Worm (Caenorhabditis elegans) whole organism, late embryonic: ENCODE results near the gene K11D12.14.

Source experiments
- C08G9.2 ChIP-seq: sonication (generic microtip); optimal IDR thresholded peaks from 2 replicates; lab custom pipeline; 2016; ENCODE audit warnings: mild to moderate bottlenecking, missing genetic modification characterization, moderate library complexity, missing compliant biosample characterization
- C38D4.7 ChIP-seq: fragments of 200-800 bp; sonication (Bioruptor generic); optimal IDR thresholded peaks from 2 replicates; lab custom pipeline; 2018; ENCODE audit warnings: mild to moderate bottlenecking, missing genetic modification characterization, moderate library complexity, missing compliant biosample characterization
- K02D7.2 ChIP-seq: sonication (generic microtip); optimal IDR thresholded peaks from 2 replicates; lab custom pipeline; 2017; ENCODE audit warnings: mild to moderate bottlenecking, missing genetic modification characterization, missing compliant biosample characterization
- T23F11.4 ChIP-seq: fragments of 200-800 bp; sonication (Bioruptor generic); optimal IDR thresholded peaks from 2 replicates; lab custom pipeline; 2018; ENCODE audit warnings: mild to moderate bottlenecking, missing genetic modification characterization, missing compliant biosample characterization
- Y22D7AL.16 ChIP-seq: sonication (generic microtip); optimal IDR thresholded peaks from 2 replicates; lab custom pipeline; 2016; ENCODE audit warnings: missing genetic modification characterization, missing compliant biosample characterization
- ahr-1 ChIP-seq: sonication (generic microtip); optimal IDR thresholded peaks from 2 replicates; lab custom pipeline; 2016; ENCODE audit warnings: missing genetic modification characterization, missing compliant biosample characterization
- ama-1 ChIP-seq: fragments of 150-350 bp; optimal IDR thresholded peaks from 2 replicates; lab custom pipeline; 2014
- ceh-14 ChIP-seq: sonication (generic microtip); optimal IDR thresholded peaks from 2 replicates; lab custom pipeline; 2016; ENCODE audit warnings: missing genotype, missing genetic modification characterization, missing compliant biosample characterization
- ceh-19 ChIP-seq: fragments of 200-800 bp; sonication (Bioruptor generic); optimal IDR thresholded peaks from 2 replicates; lab custom pipeline; 2018; ENCODE audit warnings: mild to moderate bottlenecking, missing genetic modification characterization, missing compliant biosample characterization
- ceh-22 ChIP-seq: sonication (generic microtip); optimal IDR thresholded peaks from 2 replicates; lab custom pipeline; 2017; ENCODE audit warnings: missing biosample characterization, missing genetic modification characterization
- ceh-24 ChIP-seq: sonication (generic microtip); optimal IDR thresholded peaks from 2 replicates; lab custom pipeline; 2016; ENCODE audit warnings: mild to moderate bottlenecking, missing genetic modification characterization, missing compliant biosample characterization
- ceh-30 ChIP-seq: fragments of 150-350 bp; optimal IDR thresholded peaks from 2 replicates; lab custom pipeline; 2014; ENCODE audit warnings: missing biosample characterization, missing genetic modification characterization
- ceh-45 ChIP-seq: fragments of 200-800 bp; sonication (Bioruptor generic); IDR thresholded peaks from 2 replicates; pipeline ENCODE4 v1.3.6; 2022; ENCODE audit warnings: missing genetic modification reagents, missing genetic modification characterization, missing compliant biosample characterization
- ceh-48 ChIP-seq: sonication (generic microtip); optimal IDR thresholded peaks from 2 replicates; lab custom pipeline; 2016; ENCODE audit warnings: missing genetic modification characterization, inconsistent platforms, missing compliant biosample characterization
- che-1 ChIP-seq: sonication (generic microtip); optimal IDR thresholded peaks from 2 replicates; lab custom pipeline; 2016; ENCODE audit warnings: mild to moderate bottlenecking, missing genetic modification characterization, missing compliant biosample characterization
- dmd-4 ChIP-seq: sonication (generic microtip); optimal IDR thresholded peaks from 2 replicates; lab custom pipeline; 2016; ENCODE audit warnings: borderline replicate concordance, missing genetic modification characterization, missing compliant biosample characterization
- dve-1 ChIP-seq: sonication (generic microtip); optimal IDR thresholded peaks from 2 replicates; lab custom pipeline; 2017; ENCODE audit warnings: antibody characterized with exemption, mild to moderate bottlenecking, missing genetic modification characterization, missing compliant biosample characterization
- elt-2 ChIP-seq: sonication (generic microtip); optimal IDR thresholded peaks from 2 replicates; lab custom pipeline; 2016; ENCODE audit warnings: missing genetic modification reagents, missing genetic modification characterization, missing compliant biosample characterization
- elt-4 ChIP-seq: sonication (generic microtip); optimal IDR thresholded peaks from 2 replicates; lab custom pipeline; 2016; ENCODE audit warnings: missing genetic modification characterization, missing compliant biosample characterization
- eyg-1 ChIP-seq: sonication (generic microtip); optimal IDR thresholded peaks from 2 replicates; lab custom pipeline; 2016; ENCODE audit warnings: missing genotype, missing genetic modification characterization, missing compliant biosample characterization
- fax-1 ChIP-seq: sonication (generic microtip); optimal IDR thresholded peaks from 2 replicates; lab custom pipeline; 2016; ENCODE audit warnings: missing genotype, missing genetic modification characterization, missing compliant biosample characterization
- fkh-10 ChIP-seq: fragments of 150-350 bp; optimal IDR thresholded peaks from 2 replicates; lab custom pipeline; 2014; ENCODE audit warnings: missing biosample characterization, missing genetic modification reagents, missing genetic modification characterization
- fkh-6 ChIP-seq: sonication (generic microtip); optimal IDR thresholded peaks from 2 replicates; lab custom pipeline; 2016; ENCODE audit warnings: missing genetic modification characterization, missing compliant biosample characterization
- gmeb-2 ChIP-seq: sonication (generic microtip); optimal IDR thresholded peaks from 2 replicates; lab custom pipeline; 2016; ENCODE audit warnings: missing genetic modification characterization, inconsistent platforms, missing compliant biosample characterization
- hlh-13 ChIP-seq: fragments of 200-800 bp; sonication (Bioruptor generic); optimal IDR thresholded peaks from 2 replicates; lab custom pipeline; 2018; ENCODE audit warnings: mild to moderate bottlenecking, missing genetic modification characterization, missing compliant biosample characterization
- hlh-30 ChIP-seq: sonication (generic microtip); optimal IDR thresholded peaks from 2 replicates; lab custom pipeline; 2017; ENCODE audit warnings: antibody characterized with exemption, missing genetic modification characterization, missing compliant biosample characterization; ENCODE audit not compliant: insufficient read depth
- hlh-6 ChIP-seq: sonication (generic microtip); optimal IDR thresholded peaks from 2 replicates; lab custom pipeline; 2016; ENCODE audit warnings: missing genotype, missing genetic modification characterization, missing compliant biosample characterization
- hlh-8 ChIP-seq: sonication (generic microtip); optimal IDR thresholded peaks from 2 replicates; lab custom pipeline; 2016; ENCODE audit warnings: missing genotype, missing genetic modification characterization, missing compliant biosample characterization
- lim-6 ChIP-seq: sonication (generic microtip); optimal IDR thresholded peaks from 2 replicates; lab custom pipeline; 2016; ENCODE audit warnings: missing genetic modification characterization, missing compliant biosample characterization
- lin-11 ChIP-seq: fragments of 200-800 bp; sonication (Bioruptor generic); optimal IDR thresholded peaks from 2 replicates; lab custom pipeline; 2018; ENCODE audit warnings: mild to moderate bottlenecking, missing genetic modification characterization, missing compliant biosample characterization
- madf-2 ChIP-seq: sonication (generic microtip); optimal IDR thresholded peaks from 2 replicates; lab custom pipeline; 2017; ENCODE audit warnings: missing genetic modification characterization, missing compliant biosample characterization
- mec-3 ChIP-seq: sonication (generic microtip); optimal IDR thresholded peaks from 2 replicates; lab custom pipeline; 2016; ENCODE audit warnings: borderline replicate concordance, missing genetic modification characterization, missing compliant biosample characterization
- nfya-1 ChIP-seq: sonication (generic microtip); optimal IDR thresholded peaks from 2 replicates; lab custom pipeline; 2017; ENCODE audit warnings: missing genetic modification characterization, mild to moderate bottlenecking, missing compliant biosample characterization, antibody characterized with exemption, moderate library complexity
- nhr-11 ChIP-seq: fragments of 150-350 bp; optimal IDR thresholded peaks from 2 replicates; lab custom pipeline; 2014; ENCODE audit warnings: missing biosample characterization, missing genetic modification characterization
- nhr-232 ChIP-seq: sonication (generic microtip); optimal IDR thresholded peaks from 2 replicates; lab custom pipeline; 2016; ENCODE audit warnings: missing genetic modification characterization, missing compliant biosample characterization
- npax-4 ChIP-seq: sonication (generic microtip); optimal IDR thresholded peaks from 2 replicates; lab custom pipeline; 2016; ENCODE audit warnings: missing genetic modification characterization, missing compliant biosample characterization
- odd-2 ChIP-seq: sonication (generic microtip); optimal IDR thresholded peaks from 2 replicates; lab custom pipeline; 2017; ENCODE audit warnings: antibody characterized with exemption, mild to moderate bottlenecking, missing genetic modification characterization, missing compliant biosample characterization
- pag-3 ChIP-seq: sonication (generic microtip); optimal IDR thresholded peaks from 2 replicates; lab custom pipeline; 2016; ENCODE audit warnings: missing compliant biosample characterization, missing genetic modification characterization, borderline replicate concordance
- pax-1 ChIP-seq: fragments of 150-350 bp; optimal IDR thresholded peaks from 2 replicates; lab custom pipeline; 2014; ENCODE audit warnings: missing biosample characterization, missing genetic modification characterization
- pha-2 ChIP-seq: sonication (generic microtip); optimal IDR thresholded peaks from 2 replicates; lab custom pipeline; 2017; ENCODE audit warnings: mild to moderate bottlenecking, missing genetic modification characterization, missing compliant biosample characterization
- pha-4 ChIP-seq: fragments of 150-350 bp; optimal IDR thresholded peaks from 2 replicates; lab custom pipeline; 2018; ENCODE audit warnings: missing biosample characterization, missing genetic modification reagents, missing genetic modification characterization
- pqm-1 ChIP-seq: sonication (generic microtip); optimal IDR thresholded peaks from 2 replicates; lab custom pipeline; 2016; ENCODE audit warnings: missing genetic modification characterization, missing compliant biosample characterization
- pros-1 ChIP-seq: fragments of 150-350 bp; optimal IDR thresholded peaks from 2 replicates; lab custom pipeline; 2014; ENCODE audit warnings: missing biosample characterization, missing genetic modification reagents, missing genetic modification characterization
- ref-2 ChIP-seq: sonication (generic microtip); optimal IDR thresholded peaks from 2 replicates; lab custom pipeline; 2016; ENCODE audit warnings: missing genetic modification characterization, missing compliant biosample characterization
- rnt-1 ChIP-seq: sonication (generic microtip); optimal IDR thresholded peaks from 2 replicates; lab custom pipeline; 2016; ENCODE audit warnings: missing genetic modification characterization, missing compliant biosample characterization
- sox-4 ChIP-seq: sonication (generic microtip); optimal IDR thresholded peaks from 2 replicates; lab custom pipeline; 2017; ENCODE audit warnings: mild to moderate bottlenecking, missing genetic modification characterization, inconsistent platforms, missing compliant biosample characterization
- tbx-2 ChIP-seq: sonication (generic microtip); optimal IDR thresholded peaks from 2 replicates; lab custom pipeline; 2016; ENCODE audit warnings: missing genetic modification characterization, missing compliant biosample characterization
- tbx-7 ChIP-seq: sonication (generic microtip); optimal IDR thresholded peaks from 2 replicates; lab custom pipeline; 2016; ENCODE audit warnings: missing genotype, missing genetic modification characterization, missing compliant biosample characterization
- ttx-3 ChIP-seq: sonication (generic microtip); optimal IDR thresholded peaks from 2 replicates; lab custom pipeline; 2016; ENCODE audit warnings: missing genetic modification reagents, missing genetic modification characterization, missing compliant biosample characterization
- unc-3 ChIP-seq, 2 experiments: fragments of 200-800 bp in 1 of 2; sonication (Bioruptor generic) in 1 of 2; sonication (generic microtip) in 1 of 2; conservative IDR thresholded peaks in 1 of 2; optimal IDR thresholded peaks in 1 of 2; 2 replicates each; pipeline versions ENCODE4 v1.3.6 to Lab custom; 2016 to 2022; ENCODE audit warnings: missing compliant biosample characterization in 2 of 2, missing genetic modification characterization in 2 of 2, missing genetic modification reagents in 1 of 2
- unc-86 ChIP-seq: sonication (generic microtip); optimal IDR thresholded peaks from 2 replicates; lab custom pipeline; 2016; ENCODE audit warnings: missing genetic modification characterization, missing compliant biosample characterization
- zip-5 ChIP-seq: sonication (generic microtip); optimal IDR thresholded peaks from 2 replicates; lab custom pipeline; 2016; ENCODE audit warnings: missing genetic modification characterization, missing compliant biosample characterization

K11D12.14 gene

ce11 chrV:5049333-5049942 lies at the start of gene K11D12.14, which contains the start of gene pqn-51:
Gene K11D12.14, plus strand, starts transcription at chrV:5049636.
Gene pqn-51, plus strand, starts transcription at chrV:5049607.
- 0 out of 2 replicates have a peak, but pooled peaks have one; percentile 22 for TF ChIP-seq ceh-45 (GFP tag; lab: Robert Waterston, UW)
- no peak for TF ChIP-seq hlh-8 (tag; lab: Kevin White, UChicago)
- peak; percentile 82 for TF ChIP-seq dve-1 (tag; lab: Kevin White, UChicago)
- no peak for TF ChIP-seq fkh-6 (tag; lab: Kevin White, UChicago)
- no peak for TF ChIP-seq hlh-30
- TF ChIP-seq lin-11 (tag; lab: Kevin White, UChicago) = no peak
- no peak for TF ChIP-seq ceh-48 (tag; lab: Kevin White, UChicago)
- no peak for TF ChIP-seq fax-1 (tag; lab: Kevin White, UChicago)
- TF ChIP-seq sox-4 = no peak
- no peak for TF ChIP-seq nhr-232
- no peak for TF ChIP-seq mec-3 (tag; lab: Kevin White, UChicago)
- no peak for TF ChIP-seq zip-5 (tag; lab: Kevin White, UChicago)
- no peak for TF ChIP-seq elt-4 (tag; lab: Kevin White, UChicago)
- TF ChIP-seq T23F11.4 (GFP tag; lab: Kevin White, UChicago) = no peak
- no peak for TF ChIP-seq unc-86 (tag; lab: Kevin White, UChicago)
- peak; percentile 38 for TF ChIP-seq pqm-1
- TF ChIP-seq pha-2 (tag; lab: Kevin White, UChicago) = peak; percentile 63
- TF ChIP-seq elt-2 (tag; lab: Kevin White, UChicago) = peak; percentile 25
- no peak for TF ChIP-seq fkh-10 (GFP tag; lab: Kevin White, UChicago)
- peak; percentile 48 for TF ChIP-seq pax-1 (tag; lab: Kevin White, UChicago)
- TF ChIP-seq che-1 (tag; lab: Kevin White, UChicago) = no peak
- no peak for TF ChIP-seq pag-3
- no peak for TF ChIP-seq eyg-1
- TF ChIP-seq nfya-1 = peak; percentile 84
- peak; percentile 91 for TF ChIP-seq rnt-1
- no peak for TF ChIP-seq npax-4 (tag; lab: Kevin White, UChicago)
- no peak for TF ChIP-seq ceh-24 (tag; lab: Kevin White, UChicago)
- peak; percentile 24 for TF ChIP-seq lim-6 (tag; lab: Kevin White, UChicago)
- TF ChIP-seq madf-2 (tag; lab: Kevin White, UChicago) = peak; percentile 61
- no peak for TF ChIP-seq ceh-19 (GFP tag; lab: Kevin White, UChicago)
- TF ChIP-seq gmeb-2 = no peak
- no peak for TF ChIP-seq ahr-1
- peak; percentile 1 for TF ChIP-seq C08G9.2 (tag; lab: Kevin White, UChicago)
- no peak for TF ChIP-seq C38D4.7 (GFP tag; lab: Kevin White, UChicago)
- no peak for TF ChIP-seq hlh-6
- TF ChIP-seq K02D7.2 = no peak
- no peak for TF ChIP-seq ceh-22 (tag; lab: Kevin White, UChicago)
- no peak for TF ChIP-seq pros-1 (tag; lab: Kevin White, UChicago)
- TF ChIP-seq ttx-3 (tag; lab: Kevin White, UChicago) = no peak
- TF ChIP-seq tbx-7 (tag; lab: Kevin White, UChicago) = no peak
- TF ChIP-seq ceh-14 (tag; lab: Kevin White, UChicago) = peak; percentile 66
- TF ChIP-seq ref-2 (tag; lab: Kevin White, UChicago) = peak; percentile 86
- TF ChIP-seq dmd-4 (tag; lab: Kevin White, UChicago) = no peak
- TF ChIP-seq Y22D7AL.16 (tag; lab: Kevin White, UChicago) = no peak
- peak; percentile 82 for TF ChIP-seq tbx-2 (tag; lab: Kevin White, UChicago)
- TF ChIP-seq pha-4 (tag; lab: Kevin White, UChicago) = no peak
- TF ChIP-seq nhr-11 (tag; lab: Kevin White, UChicago) = no peak
- TF ChIP-seq unc-3 (GFP tag; conservative IDR thresholded peaks at IDR 0.05; lab: Robert Waterston, UW) = peak; percentile 9; the same call in 1 of the 2 replicates
- no peak for TF ChIP-seq unc-3 (tag; optimal IDR thresholded peaks at IDR 0.05; lab: Kevin White, UChicago)
- no peak for TF ChIP-seq odd-2
- peak; percentile 35 for TF ChIP-seq ama-1
- TF ChIP-seq ceh-30 = no peak
- TF ChIP-seq hlh-13 (GFP tag; lab: Kevin White, UChicago) = no peak
